Worm (Caenorhabditis elegans) whole organism, L1 larva: ENCODE data around the gene rab-3.

Experiments used
- C16A3.4 ChIP-seq: fragments of 150-350 bp; optimal IDR thresholded peaks from 2 replicates; lab custom pipeline; 2014; ENCODE audit warnings: missing biosample characterization, missing genetic modification characterization
- F16B12.6 ChIP-seq: fragments of 150-350 bp; optimal IDR thresholded peaks from 2 replicates; lab custom pipeline; 2014; ENCODE audit warnings: missing biosample characterization, missing genetic modification characterization
- blmp-1 ChIP-seq: fragments of 150-350 bp; optimal IDR thresholded peaks from 2 replicates; lab custom pipeline; 2014; ENCODE audit warnings: missing biosample characterization, missing genetic modification characterization
- ceh-63 ChIP-seq: fragments of 200-800 bp; sonication (Bioruptor generic); optimal IDR thresholded peaks from 2 replicates; lab custom pipeline; 2018; ENCODE audit warnings: mild to moderate bottlenecking, missing genetic modification characterization, missing compliant biosample characterization
- ceh-82 ChIP-seq, 3 experiments: fragments of 150-350 bp in 1 of 3; sonication (generic microtip) in 2 of 3; optimal IDR thresholded peaks; 2 replicates each; lab custom pipeline; 2014 to 2017; ENCODE audit warnings: missing biosample characterization in 3 of 3, missing genetic modification characterization in 3 of 3
- dpl-1 ChIP-seq, 3 experiments: fragments of 150-350 bp in 2 of 3; sonication (generic microtip) in 1 of 3; optimal IDR thresholded peaks; 2 replicates each; lab custom pipeline; 2014 to 2017; ENCODE audit warnings: missing biosample characterization in 3 of 3, missing genetic modification characterization in 3 of 3, missing genetic modification reagents in 3 of 3
- dsc-1 ChIP-seq: sonication (generic microtip); optimal IDR thresholded peaks from 2 replicates; lab custom pipeline; 2016; ENCODE audit warnings: mild to moderate bottlenecking, missing genetic modification characterization, missing compliant biosample characterization
- efl-1 ChIP-seq, 4 experiments: fragments of 150-350 bp; optimal IDR thresholded peaks in 3 of 4; peaks in 1 of 4; 1 replicate in 1 of 4; 2 replicates in 3 of 4; lab custom pipeline; 2014; ENCODE audit warnings: missing biosample characterization in 2 of 4, missing genetic modification characterization in 2 of 4, missing genetic modification reagents in 2 of 4
- efl-3 ChIP-seq: fragments of 200-800 bp; sonication (Bioruptor generic); optimal IDR thresholded peaks from 2 replicates; lab custom pipeline; 2018; ENCODE audit warnings: mild to moderate bottlenecking, missing genetic modification characterization, missing compliant biosample characterization
- egl-27 ChIP-seq, 2 experiments: fragments of 150-350 bp in 1 of 2; sonication (generic microtip); optimal IDR thresholded peaks; 3 replicates each; lab custom pipeline; 2017 to 2018; ENCODE audit warnings: missing biosample characterization in 2 of 2, missing genetic modification characterization in 2 of 2, missing genetic modification reagents in 2 of 2
- elt-2 ChIP-seq: sonication (generic microtip); optimal IDR thresholded peaks from 2 replicates; lab custom pipeline; 2016; ENCODE audit warnings: missing genetic modification characterization, mild to moderate bottlenecking, inconsistent platforms, missing compliant biosample characterization, missing genetic modification reagents
- elt-3 ChIP-seq, 6 experiments: fragments of 150-350 bp in 1 of 6; sonication (generic microtip); optimal IDR thresholded peaks; 2 replicates each; lab custom pipeline; 2017 to 2018; ENCODE audit warnings: missing biosample characterization in 6 of 6, missing genetic modification characterization in 6 of 6, inconsistent platforms in 1 of 6
- fkh-10 ChIP-seq: sonication (generic microtip); optimal IDR thresholded peaks from 2 replicates; lab custom pipeline; 2017; ENCODE audit warnings: missing biosample characterization, missing genetic modification reagents, missing genetic modification characterization
- fkh-8 ChIP-seq: sonication (generic microtip); optimal IDR thresholded peaks from 2 replicates; lab custom pipeline; 2016; ENCODE audit warnings: mild to moderate bottlenecking, missing genetic modification characterization, missing compliant biosample characterization
- hlh-4 ChIP-seq: sonication (generic microtip); optimal IDR thresholded peaks from 2 replicates; lab custom pipeline; 2016; ENCODE audit warnings: mild to moderate bottlenecking, missing genetic modification characterization, missing compliant biosample characterization
- hpl-2 ChIP-seq: fragments of 150-350 bp; optimal IDR thresholded peaks from 2 replicates; lab custom pipeline; 2014; ENCODE audit warnings: missing biosample characterization, missing genetic modification reagents, missing genetic modification characterization
- irx-1 ChIP-seq: sonication (generic microtip); optimal IDR thresholded peaks from 2 replicates; lab custom pipeline; 2016; ENCODE audit warnings: missing genetic modification characterization, missing compliant biosample characterization
- isw-1 ChIP-seq: fragments of 200-800 bp; sonication (Bioruptor generic); IDR thresholded peaks from 2 replicates; pipeline ENCODE4 v1.3.6; 2022; ENCODE audit warnings: missing genetic modification characterization, missing compliant biosample characterization
- jun-1 ChIP-seq: fragments of 150-350 bp; optimal IDR thresholded peaks from 2 replicates; lab custom pipeline; 2014; ENCODE audit warnings: missing biosample characterization, missing genetic modification reagents, missing genetic modification characterization
- lin-13 ChIP-seq: fragments of 150-350 bp; optimal IDR thresholded peaks from 2 replicates; lab custom pipeline; 2014; ENCODE audit warnings: missing biosample characterization, missing genetic modification reagents, missing genetic modification characterization
- lin-14 ChIP-seq: fragments of 200-800 bp; sonication (Bioruptor generic); optimal IDR thresholded peaks from 2 replicates; lab custom pipeline; 2018; ENCODE audit warnings: mild to moderate bottlenecking, missing genetic modification characterization, moderate library complexity, missing compliant biosample characterization
- lin-15B ChIP-seq: fragments of 150-350 bp; sonication (generic microtip); optimal IDR thresholded peaks from 3 replicates; lab custom pipeline; 2014; ENCODE audit warnings: missing biosample characterization, missing genetic modification characterization
- lin-35 ChIP-seq, 2 experiments: fragments of 150-350 bp; optimal IDR thresholded peaks; 2 replicates each; lab custom pipeline; 2014; ENCODE audit warnings: missing biosample characterization in 2 of 2, missing genetic modification characterization in 2 of 2, missing genetic modification reagents in 2 of 2
- lin-39 ChIP-seq: fragments of 150-350 bp; optimal IDR thresholded peaks from 2 replicates; lab custom pipeline; 2014; ENCODE audit warnings: missing biosample characterization, missing genetic modification reagents, missing genetic modification characterization
- mab-9 ChIP-seq: fragments of 200-800 bp; sonication (Bioruptor generic); IDR thresholded peaks from 2 replicates; pipeline ENCODE4 v1.3.6; 2022; ENCODE audit warnings: missing genetic modification reagents, missing genetic modification characterization, missing compliant biosample characterization
- nhr-12 ChIP-seq: sonication (generic microtip); optimal IDR thresholded peaks from 2 replicates; lab custom pipeline; 2017; ENCODE audit warnings: missing biosample characterization, missing genetic modification characterization
- nhr-19 ChIP-seq: fragments of 200-800 bp; sonication (Bioruptor generic); conservative IDR thresholded peaks from 2 replicates; pipeline ENCODE4 v1.3.6; 2022; ENCODE audit warnings: missing genetic modification characterization, missing compliant biosample characterization
- nhr-20 ChIP-seq: sonication (generic microtip); optimal IDR thresholded peaks from 2 replicates; lab custom pipeline; 2016; ENCODE audit warnings: mild to moderate bottlenecking, missing genetic modification characterization, missing compliant biosample characterization
- nhr-28 ChIP-seq: fragments of 150-350 bp; optimal IDR thresholded peaks from 2 replicates; lab custom pipeline; 2014; ENCODE audit warnings: missing biosample characterization, missing genetic modification characterization
- nhr-47 ChIP-seq: sonication (generic microtip); optimal IDR thresholded peaks from 2 replicates; lab custom pipeline; 2016; ENCODE audit warnings: mild to moderate bottlenecking, missing genetic modification characterization, moderate library complexity, missing compliant biosample characterization
- nhr-71 ChIP-seq: sonication (generic microtip); optimal IDR thresholded peaks from 2 replicates; lab custom pipeline; 2016; ENCODE audit warnings: mild to moderate bottlenecking, missing genetic modification characterization, moderate library complexity, missing compliant biosample characterization
- nhr-77 ChIP-seq: fragments of 150-350 bp; optimal IDR thresholded peaks from 2 replicates; lab custom pipeline; 2014; ENCODE audit warnings: missing biosample characterization, missing genetic modification characterization
- nhr-85 ChIP-seq: sonication (generic microtip); peaks from one replicate; lab custom pipeline; 2016; ENCODE audit warnings: missing genetic modification characterization, inconsistent platforms, missing compliant biosample characterization
- pag-3 ChIP-seq: sonication (generic microtip); optimal IDR thresholded peaks from 2 replicates; lab custom pipeline; 2017; ENCODE audit warnings: missing genetic modification characterization, mild to moderate bottlenecking, missing compliant biosample characterization, antibody characterized with exemption, borderline replicate concordance; ENCODE audit not compliant: insufficient read depth
- pqm-1 ChIP-seq: sonication (generic microtip); optimal IDR thresholded peaks from 3 replicates; lab custom pipeline; 2017; ENCODE audit warnings: missing biosample characterization, missing genetic modification characterization
- rnt-1 ChIP-seq: sonication (generic microtip); optimal IDR thresholded peaks from 2 replicates; lab custom pipeline; 2016; ENCODE audit warnings: mild to moderate bottlenecking, missing genetic modification characterization, moderate library complexity, missing compliant biosample characterization
- snu-23 ChIP-seq: sonication (generic microtip); optimal IDR thresholded peaks from 2 replicates; lab custom pipeline; 2016; ENCODE audit warnings: missing genetic modification characterization, missing compliant biosample characterization
- swsn-7 ChIP-seq: sonication (generic microtip); optimal IDR thresholded peaks from 2 replicates; lab custom pipeline; 2016; ENCODE audit warnings: missing genetic modification characterization, missing compliant biosample characterization
- tbx-2 ChIP-seq: sonication (generic microtip); optimal IDR thresholded peaks from 2 replicates; lab custom pipeline; 2016; ENCODE audit warnings: missing genetic modification characterization, missing compliant biosample characterization
- unc-98 ChIP-seq: fragments of 200-800 bp; sonication (Bioruptor generic); IDR thresholded peaks from 2 replicates; pipeline ENCODE4 v1.3.6; 2022; ENCODE audit warnings: missing genetic modification characterization, missing compliant biosample characterization
- vab-15 ChIP-seq: sonication (generic microtip); optimal IDR thresholded peaks from 2 replicates; lab custom pipeline; 2017; ENCODE audit warnings: missing genotype, mild to moderate bottlenecking, missing genetic modification characterization, missing compliant biosample characterization
- zag-1 ChIP-seq: fragments of 150-350 bp; optimal IDR thresholded peaks from 2 replicates; lab custom pipeline; 2014; ENCODE audit warnings: missing biosample characterization, missing genetic modification characterization
- zip-4 ChIP-seq: fragments of 200-800 bp; sonication (Bioruptor generic); optimal IDR thresholded peaks from 2 replicates; lab custom pipeline; 2018; ENCODE audit warnings: mild to moderate bottlenecking, missing genetic modification characterization, moderate library complexity, missing compliant biosample characterization
- ztf-11 ChIP-seq, 2 experiments: sonication (generic microtip); optimal IDR thresholded peaks; 2 replicates each; lab custom pipeline; 2016 to 2017; ENCODE audit warnings: missing genetic modification characterization in 2 of 2, missing biosample characterization in 1 of 2, missing compliant biosample characterization in 1 of 2
- ztf-4 ChIP-seq: fragments of 150-350 bp; optimal IDR thresholded peaks from 2 replicates; lab custom pipeline; 2014; ENCODE audit warnings: missing biosample characterization, missing genetic modification characterization

Gene rab-3

DNA sequence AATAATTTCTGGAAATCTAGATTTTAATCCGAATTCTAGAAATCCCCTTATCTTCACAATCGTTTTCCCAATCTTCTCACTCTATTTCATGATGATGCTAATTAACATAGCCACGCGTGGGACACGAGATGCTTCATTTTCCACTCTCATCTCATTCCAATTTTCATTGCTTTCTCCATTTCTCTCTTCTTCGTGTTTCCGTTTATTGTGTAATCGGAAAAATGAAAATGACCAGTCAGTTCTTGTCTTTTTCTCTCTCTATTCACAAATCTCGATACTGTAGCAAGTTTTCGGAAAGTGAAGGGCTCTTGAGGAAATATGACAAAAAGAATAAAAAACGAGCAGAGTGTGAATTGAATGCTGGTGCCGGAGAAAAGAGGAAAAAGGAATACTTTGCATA, 23.2 kb downstream of the rab-3 start:
- TF ChIP-seq vab-15 (tag; lab: Kevin White, UChicago) (no peak), ztf-4 (tag; lab: Kevin White, UChicago) (no peak), lin-13 (GFP tag; lab: Kevin White, UChicago) (no peak), blmp-1 (tag; lab: Kevin White, UChicago) (peak; percentile 93), egl-27 (tag; optimal IDR thresholded peaks at IDR 0.05; lab: Kevin White, UChicago) (no peak), nhr-19 (GFP tag; lab: Robert Waterston, UW) (no peak), nhr-85 (peak; percentile 15), lin-14 (GFP tag; lab: Kevin White, UChicago) (peak; percentile 55)

DNA sequence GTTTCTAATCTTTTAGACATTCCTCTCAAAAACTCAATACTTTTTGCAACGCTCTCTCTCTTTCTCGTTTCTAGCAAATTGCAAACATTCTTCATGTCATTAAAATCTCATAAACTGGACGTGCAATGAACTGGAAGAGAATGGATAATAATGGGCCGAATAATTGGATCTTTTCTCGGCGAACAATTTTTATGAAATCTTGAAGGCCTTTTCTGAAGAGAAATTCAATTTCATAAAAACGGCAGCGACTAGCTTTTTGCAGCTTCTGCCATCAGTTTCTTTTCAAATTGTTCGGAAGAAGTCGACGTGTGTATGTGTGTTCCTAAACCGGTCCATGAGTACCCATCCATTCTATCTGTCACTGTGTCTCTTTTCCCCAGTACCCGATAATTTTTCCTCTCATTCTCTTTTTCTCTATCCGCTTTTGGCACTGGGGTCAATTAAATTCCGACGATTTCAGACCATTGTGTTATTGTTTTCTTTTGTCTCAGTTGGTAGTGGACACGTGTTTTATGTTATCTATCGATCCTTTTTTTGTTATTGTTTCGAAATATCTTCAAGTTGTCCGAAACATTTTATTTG, 25.0 kb downstream of the rab-3 start:
- no peak for TF ChIP-seq mab-9 (GFP tag; lab: Robert Waterston, UW)
- no peak for TF ChIP-seq elt-2 (tag; lab: Kevin White, UChicago)
- TF ChIP-seq hpl-2 (GFP tag; lab: Kevin White, UChicago): no peak
- TF ChIP-seq nhr-85: peak; percentile 78
- no peak for TF ChIP-seq vab-15 (tag; lab: Kevin White, UChicago)
- no peak for TF ChIP-seq rnt-1 (tag; lab: Kevin White, UChicago)
- TF ChIP-seq blmp-1 (tag; lab: Kevin White, UChicago): peak; percentile 69
- TF ChIP-seq lin-14 (GFP tag; lab: Kevin White, UChicago): peak; percentile 46
- no peak for TF ChIP-seq pag-3 (tag; lab: Kevin White, UChicago)
- TF ChIP-seq efl-1 (optimal IDR thresholded peaks at IDR 0.05; lab: Kevin White, UChicago): no peak
- TF ChIP-seq efl-1 (GFP tag; optimal IDR thresholded peaks at IDR 0.05 in 1 of 2; lab: Kevin White, UChicago): peak in 1 of 2 experiments; percentile 50
- TF ChIP-seq snu-23 (GFP tag; lab: Kevin White, UChicago): peak; percentile 29
- peak; percentile 29 for TF ChIP-seq fkh-10 (GFP tag; lab: Kevin White, UChicago)
- no peak for TF ChIP-seq nhr-77 (tag; lab: Kevin White, UChicago)

DNA sequence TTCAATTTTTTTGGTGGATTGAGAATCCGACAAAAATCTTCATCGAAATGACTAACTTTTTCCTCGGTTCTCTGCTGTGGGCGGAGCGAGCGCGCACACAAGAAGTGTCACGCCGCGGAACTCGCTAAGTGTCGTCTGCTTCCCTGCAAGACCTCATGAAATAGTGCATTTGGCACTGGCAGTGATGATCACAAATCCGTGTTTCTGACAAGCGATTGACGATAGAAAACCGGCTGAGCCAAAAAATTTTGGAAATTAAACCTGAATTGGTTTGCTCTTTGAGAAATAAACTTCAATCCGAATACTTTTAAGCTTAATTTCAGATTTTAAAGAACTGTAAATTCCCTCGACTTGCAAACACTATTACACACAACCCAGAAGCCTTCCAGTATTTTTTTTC, 26.2 kb downstream of the rab-3 start:
- TF ChIP-seq unc-98 (no peak), ceh-82 (tag; optimal IDR thresholded peaks at IDR 0.05; lab: Kevin White, UChicago) (peak; percentile 44 to 80 (median 70)), lin-39 (tag; lab: Kevin White, UChicago) (peak; percentile 87), efl-3 (no peak), hlh-4 (tag; lab: Kevin White, UChicago) (no peak), zip-4 (GFP tag; lab: Kevin White, UChicago) (peak; percentile 58), nhr-20 (peak; percentile 78), mab-9 (GFP tag; lab: Robert Waterston, UW) (peak; percentile 35; the same call in 1 of the 2 replicates), efl-1 (optimal IDR thresholded peaks at IDR 0.05; lab: Kevin White, UChicago) (peak; percentile 56 to 69), efl-1 (GFP tag; optimal IDR thresholded peaks at IDR 0.05 in 1 of 2; lab: Kevin White, UChicago) (peak; percentile 32 to 95), lin-35 (GFP tag; optimal IDR thresholded peaks at IDR 0.05; lab: Kevin White, UChicago) (peak; percentile 45 to 72), F16B12.6 (tag; lab: Kevin White, UChicago) (peak; percentile 12), nhr-47 (tag; lab: Kevin White, UChicago) (peak; percentile 89), ceh-63 (GFP tag; lab: Kevin White, UChicago) (no peak), dsc-1 (tag; lab: Kevin White, UChicago) (peak; percentile 71), ztf-11 (tag; optimal IDR thresholded peaks at IDR 0.05; lab: Kevin White, UChicago) (no peak), nhr-28 (tag; lab: Kevin White, UChicago) (no peak), elt-3 (tag; optimal IDR thresholded peaks at IDR 0.05; lab: Kevin White, UChicago) (peak in 1 of 6 experiments; percentile 35), dpl-1 (GFP tag; optimal IDR thresholded peaks at IDR 0.05; lab: Kevin White, UChicago) (peak; percentile 40 to 50 (median 43)), jun-1 (tag; lab: Kevin White, UChicago) (peak; percentile 9), elt-2 (tag; lab: Kevin White, UChicago) (peak; percentile 87), irx-1 (peak; percentile 58), pqm-1 (tag; lab: Kevin White, UChicago) (no peak), isw-1 (peak; percentile 20), fkh-8 (tag; lab: Kevin White, UChicago) (no peak), nhr-12 (tag; lab: Kevin White, UChicago) (no peak), lin-15B (tag; lab: Kevin White, UChicago) (peak; percentile 36), tbx-2 (peak; percentile 75), snu-23 (GFP tag; lab: Kevin White, UChicago) (peak; percentile 84), egl-27 (tag; optimal IDR thresholded peaks at IDR 0.05; lab: Kevin White, UChicago) (peak in 1 of 2 experiments; percentile 57), zag-1 (tag; lab: Kevin White, UChicago) (no peak), nhr-19 (GFP tag; lab: Robert Waterston, UW) (peak; percentile 89), nhr-71 (tag; lab: Kevin White, UChicago) (peak; percentile 89), swsn-7 (tag; lab: Kevin White, UChicago) (peak; percentile 78), C16A3.4 (tag; lab: Kevin White, UChicago) (peak; percentile 21)
